Fruit fly (Drosophila melanogaster): ENCODE results near the gene eIF3a.

eIF3a gene

DNA sequence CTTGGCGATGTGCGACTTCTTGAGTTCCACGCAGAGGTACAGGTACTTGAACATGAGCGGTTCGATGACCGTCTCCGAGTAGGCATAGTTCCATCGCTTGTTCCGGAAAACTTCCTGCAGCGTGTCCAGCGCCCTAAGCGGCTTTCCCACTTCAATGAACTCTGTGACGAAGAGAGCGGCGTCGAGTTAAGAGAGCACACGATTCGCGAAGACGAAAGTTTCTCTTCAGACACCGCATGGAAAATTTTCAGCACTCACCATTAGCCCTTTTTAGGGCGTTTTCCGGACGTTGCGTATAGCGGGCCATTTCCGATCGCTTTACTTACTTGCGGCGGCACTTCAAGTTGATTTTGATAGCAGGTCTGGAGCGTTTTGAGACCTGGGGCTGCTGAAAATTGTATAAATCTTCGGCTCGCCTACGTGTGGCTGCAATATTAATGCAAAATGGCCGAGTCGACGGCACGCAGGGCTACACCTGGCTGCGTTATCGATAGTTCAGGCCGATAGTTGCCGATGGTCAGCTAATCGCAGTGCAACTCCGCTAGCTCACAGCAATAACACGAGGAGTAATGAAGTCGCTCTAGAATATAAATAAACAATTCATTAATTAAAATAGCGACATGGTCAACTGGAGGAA is at the start of gene eIF3a, which contains the start of gene CG1074 (continued):
- peak; percentile 55; the same call in 1 of the 2 replicates for TF ChIP-seq CG14441 (GFP tag; IDR thresholded peaks at IDR 0.05)
- TF ChIP-seq BEAF-32 (GFP tag; optimal IDR thresholded peaks at IDR 0.05), result peak; percentile 99
- TF ChIP-seq psq (GFP tag; optimal IDR thresholded peaks at IDR 0.05), result peak; percentile 13
- no peak for TF ChIP-seq ab (GFP tag; optimal IDR thresholded peaks at IDR 0.05)
- TF ChIP-seq Dip3 (GFP tag; optimal IDR thresholded peaks at IDR 0.05), result peak; percentile 59
- TF ChIP-seq Dll (GFP tag; IDR thresholded peaks at IDR 0.05; ENCODE audit: partially characterized antibody), result peak; percentile 91
- TF ChIP-seq CG5953 (GFP tag; IDR thresholded peaks at IDR 0.05), result no peak
- no peak for TF ChIP-seq CG5180 (GFP tag; optimal IDR thresholded peaks at IDR 0.05)
- TF ChIP-seq MBD-R2 (GFP tag; IDR thresholded peaks at IDR 0.05), result peak; percentile 96
- TF ChIP-seq grn (GFP tag; optimal IDR thresholded peaks at IDR 0.05), result no peak
- peak; percentile 98 for TF ChIP-seq MESR4 (GFP tag; optimal IDR thresholded peaks at IDR 0.05)
- no peak for TF ChIP-seq Six4 (GFP tag; optimal IDR thresholded peaks at IDR 0.05)
- no peak for TF ChIP-seq yki (optimal IDR thresholded peaks at IDR 0.05)
- no peak for TF ChIP-seq gem (tag; optimal IDR thresholded peaks at IDR 0.05)
- peak; percentile 97 for TF ChIP-seq CG13287 (GFP tag; IDR thresholded peaks at IDR 0.05; ENCODE audit: partially characterized antibody)
- TF ChIP-seq ac (GFP tag; optimal IDR thresholded peaks at IDR 0.05), result peak; percentile 60
- TF ChIP-seq CG14050 (GFP tag; IDR thresholded peaks at IDR 0.05), result 0 out of 3 replicates have a peak, but pooled peaks have one; percentile 34
- no peak for TF ChIP-seq cad (GFP tag; optimal IDR thresholded peaks at IDR 0.05)
- peak; percentile 36 for TF ChIP-seq CG9876 (GFP tag; optimal IDR thresholded peaks at IDR 0.05)
- peak; percentile 47 for TF ChIP-seq CG1647 (GFP tag; optimal IDR thresholded peaks at IDR 0.05)
- TF ChIP-seq CG2129 (GFP tag; IDR thresholded peaks at IDR 0.05; ENCODE audit: partially characterized antibody), result peak; percentile 83
- TF ChIP-seq tgo (GFP tag; IDR thresholded peaks at IDR 0.05), result no peak; the same call in 2 of the 3 replicates
- peak; percentile 44 for TF ChIP-seq CG2202 (tag; optimal IDR thresholded peaks at IDR 0.05)
- peak; percentile 40; the same call in 1 of the 3 replicates for TF ChIP-seq dysf (GFP tag; IDR thresholded peaks at IDR 0.05)
- peak; percentile 32 for TF ChIP-seq Nf-YB (GFP tag; optimal IDR thresholded peaks at IDR 0.05)
- TF ChIP-seq CG12942 (GFP tag; optimal IDR thresholded peaks at IDR 0.05), result peak; percentile 22
- no peak for TF ChIP-seq bowl (GFP tag; IDR thresholded peaks at IDR 0.05)
- no peak for TF ChIP-seq Doc2 (GFP tag; IDR thresholded peaks at IDR 0.05)
- peak; percentile 35 for TF ChIP-seq disco-r (GFP tag; optimal IDR thresholded peaks at IDR 0.05)
- peak; percentile 97 for TF ChIP-seq Med (GFP tag)
- peak; percentile 41; the same call in 1 of the 2 replicates for TF ChIP-seq CG10959 (GFP tag; IDR thresholded peaks at IDR 0.05)
- peak; percentile 78 for TF ChIP-seq CG7271 (tag; optimal IDR thresholded peaks at IDR 0.05)
- peak; percentile 51 for TF ChIP-seq CG9817 (tag; optimal IDR thresholded peaks at IDR 0.05)
- TF ChIP-seq chif (GFP tag; optimal IDR thresholded peaks at IDR 0.05), result peak in 1 of 2 experiments; percentile 46
- peak; percentile 60 for TF ChIP-seq fd64A (GFP tag; optimal IDR thresholded peaks at IDR 0.05)
- peak; percentile 98 for TF ChIP-seq CG42726 (GFP tag; IDR thresholded peaks at IDR 0.05; ENCODE audit: partially characterized antibody)
- no peak for TF ChIP-seq Lpt (GFP tag; optimal IDR thresholded peaks at IDR 0.05)
- no peak for TF ChIP-seq tio (GFP tag; optimal IDR thresholded peaks at IDR 0.05)
- TF ChIP-seq Aef1 (GFP tag; IDR thresholded peaks at IDR 0.05), result no peak
- peak; percentile 6 for TF ChIP-seq CG8290 (GFP tag; optimal IDR thresholded peaks at IDR 0.05)
- TF ChIP-seq CG8290 (tag; optimal IDR thresholded peaks at IDR 0.05), result peak; percentile 69 to 89
- TF ChIP-seq tll (GFP tag; optimal IDR thresholded peaks at IDR 0.05), result peak in 1 of 2 experiments; percentile 68
- peak; percentile 35 for TF ChIP-seq Hand (GFP tag; optimal IDR thresholded peaks at IDR 0.05)
- peak; percentile 10 for TF ChIP-seq tup (GFP tag; optimal IDR thresholded peaks at IDR 0.05)
- TF ChIP-seq Tbp (GFP tag; optimal IDR thresholded peaks at IDR 0.05), result no peak
- peak; percentile 85 for TF ChIP-seq CG13624 (GFP tag; optimal IDR thresholded peaks at IDR 0.05)
- TF ChIP-seq CG1602 (GFP tag; optimal IDR thresholded peaks at IDR 0.05), result no peak
- TF ChIP-seq CG7963 (GFP tag; IDR thresholded peaks at IDR 0.05; ENCODE audit: partially characterized antibody), result peak; percentile 98
- TF ChIP-seq CG4854 (GFP tag; optimal IDR thresholded peaks at IDR 0.05), result peak; percentile 55
- TF ChIP-seq ATbp (GFP tag; optimal IDR thresholded peaks at IDR 0.05), result no peak

All from whole organism, embryonic.